Fruit fly (Drosophila melanogaster) whole organism, embryonic: ENCODE data around the gene CG3999.
A peak's percentile ranks its signal among the peaks of the same experiment; 100 is the strongest.

Experiments
- Aef1 ChIP-seq: fragments of 200-800 bp; sonication (Bioruptor generic); IDR thresholded peaks from 3 replicates; pipeline ENCODE4 v1.3.6; 2022; ENCODE audit warnings: missing biosample characterization, missing genetic modification characterization
- Asciz ChIP-seq: fragments of 200-800 bp; sonication (Bioruptor generic); optimal IDR thresholded peaks from 2 replicates; lab custom pipeline; 2017; ENCODE audit warnings: missing biosample characterization, mild to moderate bottlenecking, missing genetic modification characterization, missing genetic modification reagents
- Blimp-1 ChIP-seq: fragments of 200-800 bp; sonication (Bioruptor generic); optimal IDR thresholded peaks from 3 replicates; lab custom pipeline; 2018; ENCODE audit warnings: missing biosample characterization, missing genetic modification characterization, mild to moderate bottlenecking, moderate library complexity, missing genetic modification reagents
- CG10979 ChIP-seq: fragments of 200-800 bp; sonication (Bioruptor generic); optimal IDR thresholded peaks from 2 replicates; lab custom pipeline; 2018; ENCODE audit warnings: missing biosample characterization, mild to moderate bottlenecking, missing genetic modification characterization, moderate library complexity
- CG11085 ChIP-seq: fragments of 200-800 bp; sonication (Bioruptor generic); IDR thresholded peaks from 2 replicates; pipeline ENCODE4 v1.3.6; 2022; ENCODE audit warnings: missing biosample characterization, missing genetic modification characterization
- CG11093 ChIP-seq: fragments of 200-800 bp; sonication (Bioruptor generic); IDR thresholded peaks from 3 replicates; pipeline ENCODE4 v1.3.6; 2022; ENCODE audit warnings: missing biosample characterization, missing genetic modification characterization
- CG11456 ChIP-seq: fragments of 200-800 bp; sonication (Bioruptor generic); IDR thresholded peaks from 3 replicates; pipeline ENCODE4 v1.3.6; 2022; ENCODE audit warnings: missing biosample characterization, missing genetic modification characterization
- CG12219 ChIP-seq: fragments of 200-800 bp; sonication (Bioruptor generic); optimal IDR thresholded peaks from 3 replicates; lab custom pipeline; 2018; ENCODE audit warnings: missing biosample characterization, mild to moderate bottlenecking, missing genetic modification characterization
- CG13624 ChIP-seq: fragments of 200-800 bp; sonication (Bioruptor generic); optimal IDR thresholded peaks from 2 replicates; lab custom pipeline; 2016; ENCODE audit warnings: missing biosample characterization, missing genetic modification characterization
- CG13894 ChIP-seq: fragments of 200-800 bp; sonication (Bioruptor generic); optimal IDR thresholded peaks from 3 replicates; lab custom pipeline; 2018; ENCODE audit warnings: missing biosample characterization, mild to moderate bottlenecking, missing genetic modification characterization, moderate library complexity
- CG14965 ChIP-seq: fragments of 200-800 bp; sonication (Bioruptor generic); optimal IDR thresholded peaks from 2 replicates; lab custom pipeline; 2016; ENCODE audit warnings: missing biosample characterization, missing genetic modification characterization, borderline replicate concordance
- CG1603 ChIP-seq: fragments of 200-800 bp; sonication (Bioruptor generic); optimal IDR thresholded peaks from 2 replicates; lab custom pipeline; 2019; ENCODE audit warnings: missing biosample characterization, mild to moderate bottlenecking, missing genetic modification characterization, moderate library complexity
- CG17359 ChIP-seq: fragments of 200-800 bp; sonication (Bioruptor generic); optimal IDR thresholded peaks from 3 replicates; lab custom pipeline; 2018; ENCODE audit warnings: missing biosample characterization, mild to moderate bottlenecking, missing genetic modification characterization, moderate library complexity
- CG17385 ChIP-seq: fragments of 200-800 bp; sonication (Bioruptor generic); optimal IDR thresholded peaks from 3 replicates; lab custom pipeline; 2018; ENCODE audit warnings: missing biosample characterization, mild to moderate bottlenecking, missing genetic modification characterization
- CG17568 ChIP-seq: fragments of 200-800 bp; sonication (Bioruptor generic); optimal IDR thresholded peaks from 2 replicates; lab custom pipeline; 2018; ENCODE audit warnings: missing biosample characterization, mild to moderate bottlenecking, missing genetic modification characterization, moderate library complexity
- CG17829 ChIP-seq: fragments of 200-800 bp; optimal IDR thresholded peaks from 2 replicates; lab custom pipeline; 2019; ENCODE audit warnings: missing biosample characterization, mild to moderate bottlenecking, missing genetic modification characterization, moderate library complexity
- CG18764 ChIP-seq: fragments of 200-800 bp; sonication (Bioruptor generic); optimal IDR thresholded peaks from 3 replicates; lab custom pipeline; 2016; ENCODE audit warnings: missing biosample characterization, missing genetic modification characterization
- CG31224 ChIP-seq: fragments of 200-800 bp; sonication (Bioruptor generic); IDR thresholded peaks from 2 replicates; pipeline ENCODE4 v1.3.6; 2022; ENCODE audit warnings: missing biosample characterization, missing genetic modification characterization
- CG31441 ChIP-seq: fragments of 200-800 bp; sonication (Bioruptor generic); IDR thresholded peaks from 2 replicates; pipeline ENCODE4 v1.3.6; 2022; ENCODE audit warnings: missing biosample characterization, missing genetic modification characterization
- CG32772 ChIP-seq: fragments of 200-800 bp; sonication (Bioruptor generic); IDR thresholded peaks from 2 replicates; pipeline ENCODE4 v1.3.6; 2022; ENCODE audit warnings: missing biosample characterization, missing genetic modification characterization
- CG6854 ChIP-seq: fragments of 200-800 bp; sonication (Bioruptor generic); optimal IDR thresholded peaks from 3 replicates; lab custom pipeline; 2017; ENCODE audit warnings: missing biosample characterization, mild to moderate bottlenecking, missing genetic modification characterization
- CG7357 ChIP-seq: fragments of 200-800 bp; sonication (Bioruptor generic); IDR thresholded peaks from 3 replicates; pipeline ENCODE4 v1.3.6; 2022; ENCODE audit warnings: missing biosample characterization, missing genetic modification characterization
- CG7839 ChIP-seq: fragments of 200-800 bp; sonication (Bioruptor generic); optimal IDR thresholded peaks from 3 replicates; lab custom pipeline; 2018; ENCODE audit warnings: missing biosample characterization, mild to moderate bottlenecking, missing genetic modification characterization, moderate library complexity
- CG7987 ChIP-seq: fragments of 200-800 bp; sonication (Bioruptor generic); optimal IDR thresholded peaks from 2 replicates; lab custom pipeline; 2018; ENCODE audit warnings: missing biosample characterization, mild to moderate bottlenecking, missing genetic modification characterization, moderate library complexity
- Camta ChIP-seq: fragments of 200-800 bp; sonication (Bioruptor generic); optimal IDR thresholded peaks from 2 replicates; lab custom pipeline; 2016; ENCODE audit warnings: missing biosample characterization, missing genetic modification characterization
- Ets65A ChIP-seq: fragments of 200-800 bp; sonication (Bioruptor generic); peaks from one replicate; lab custom pipeline; 2016; ENCODE audit warnings: missing biosample characterization, missing genetic modification characterization
- Gsc ChIP-seq: fragments of 200-800 bp; sonication (Bioruptor generic); IDR thresholded peaks from 2 replicates; pipeline ENCODE4 v1.3.6; 2022; ENCODE audit warnings: missing biosample characterization, missing genetic modification characterization
- Hr51 ChIP-seq, 2 experiments: fragments of 200-800 bp; sonication (Bioruptor generic); optimal IDR thresholded peaks; 2 replicates in 1 of 2; 3 replicates in 1 of 2; lab custom pipeline; 2016 to 2018; ENCODE audit warnings: missing biosample characterization in 2 of 2, missing genetic modification characterization in 2 of 2, mild to moderate bottlenecking in 1 of 2, moderate library complexity in 1 of 2
- Hsf ChIP-seq: fragments of 200-800 bp; sonication (Bioruptor generic); optimal IDR thresholded peaks from 3 replicates; lab custom pipeline; 2016; ENCODE audit warnings: missing biosample characterization, missing genetic modification characterization
- Kr ChIP-seq: fragments of 200-800 bp; sonication (Bioruptor generic); optimal IDR thresholded peaks from 2 replicates; lab custom pipeline; 2017; ENCODE audit warnings: missing biosample characterization, mild to moderate bottlenecking, missing genetic modification characterization
- Lhr ChIP-seq: fragments of 200-800 bp; sonication (Bioruptor generic); optimal IDR thresholded peaks from 3 replicates; lab custom pipeline; 2017; ENCODE audit warnings: mild to moderate bottlenecking, missing biosample characterization, missing genetic modification reagents, missing genetic modification characterization
- MTF-1 ChIP-seq: fragments of 200-800 bp; sonication (Bioruptor generic); optimal IDR thresholded peaks from 2 replicates; lab custom pipeline; 2018; ENCODE audit warnings: missing biosample characterization, mild to moderate bottlenecking, missing genetic modification characterization, borderline replicate concordance
- Med ChIP-seq: fragments of 200-800 bp; sonication (Bioruptor generic); peaks from one replicate; lab custom pipeline; 2016; ENCODE audit warnings: missing biosample characterization, missing genetic modification characterization, mild to moderate bottlenecking, inconsistent platforms, moderate library complexity
- NC2β ChIP-seq: fragments of 200-800 bp; sonication (Bioruptor generic); optimal IDR thresholded peaks from 2 replicates; lab custom pipeline; 2016; ENCODE audit warnings: missing biosample characterization, missing genetic modification characterization
- Sox102F ChIP-seq: fragments of 200-800 bp; sonication (Bioruptor generic); optimal IDR thresholded peaks from 2 replicates; lab custom pipeline; 2018; ENCODE audit warnings: missing biosample characterization, mild to moderate bottlenecking, missing genetic modification characterization, moderate library complexity
- Xbp1 ChIP-seq: fragments of 200-800 bp; sonication (Bioruptor generic); optimal IDR thresholded peaks from 3 replicates; lab custom pipeline; 2016; ENCODE audit warnings: missing biosample characterization, mild to moderate bottlenecking, missing genetic modification characterization
- ash1 ChIP-seq: fragments of 200-800 bp; sonication (Bioruptor generic); optimal IDR thresholded peaks from 2 replicates; lab custom pipeline; 2018; ENCODE audit warnings: missing biosample characterization, mild to moderate bottlenecking, missing genetic modification characterization
- bab2 ChIP-seq: fragments of 200-800 bp; sonication (Bioruptor generic); optimal IDR thresholded peaks from 2 replicates; lab custom pipeline; 2016; ENCODE audit warnings: missing biosample characterization, missing genetic modification characterization
- dmrt11E ChIP-seq: fragments of 200-800 bp; sonication (Bioruptor generic); optimal IDR thresholded peaks from 3 replicates; lab custom pipeline; 2018; ENCODE audit warnings: missing biosample characterization, mild to moderate bottlenecking, missing genetic modification characterization, moderate library complexity
- fd102C ChIP-seq: fragments of 200-800 bp; sonication (Bioruptor generic); optimal IDR thresholded peaks from 2 replicates; lab custom pipeline; 2018; ENCODE audit warnings: missing biosample characterization, mild to moderate bottlenecking, missing genetic modification characterization, moderate library complexity
- grau ChIP-seq: fragments of 200-800 bp; optimal IDR thresholded peaks from 3 replicates; lab custom pipeline; 2019; ENCODE audit warnings: missing biosample characterization, mild to moderate bottlenecking, missing genetic modification characterization, moderate library complexity
- hbn ChIP-seq: fragments of 200-800 bp; sonication (Bioruptor generic); IDR thresholded peaks from 2 replicates; pipeline ENCODE4 v1.3.6; 2022; ENCODE audit warnings: missing biosample characterization, missing genetic modification characterization; ENCODE audit not compliant: partially characterized antibody
- lov ChIP-seq, 2 experiments: fragments of 200-800 bp in 1 of 2; fragments of >200 bp in 1 of 2; sonication (Bioruptor generic) in 1 of 2; IDR thresholded peaks in 1 of 2; optimal IDR thresholded peaks in 1 of 2; 2 replicates in 1 of 2; 3 replicates in 1 of 2; pipeline versions ENCODE4 v1.3.6 to Lab custom; 2017 to 2022; ENCODE audit warnings: missing biosample characterization in 1 of 2, missing genetic modification characterization in 1 of 2
- nerfin-1 ChIP-seq: fragments of 200-800 bp; sonication (Bioruptor generic); optimal IDR thresholded peaks from 3 replicates; lab custom pipeline; 2019; ENCODE audit warnings: missing biosample characterization, mild to moderate bottlenecking, missing genetic modification characterization, moderate library complexity
- prd ChIP-seq, 3 experiments: fragments of >200 bp in 2 of 3; fragments of 200-800 bp in 1 of 3; sonication (Bioruptor generic) in 1 of 3; optimal IDR thresholded peaks in 2 of 3; IDR thresholded peaks in 1 of 3; 2 replicates in 2 of 3; 3 replicates in 1 of 3; pipeline versions ENCODE4 v1.3.6 to Lab custom; 2017 to 2022; ENCODE audit warnings: missing biosample characterization in 1 of 3, missing genetic modification characterization in 1 of 3
- run ChIP-seq: fragments of 200-800 bp; sonication (Bioruptor generic); optimal IDR thresholded peaks from 3 replicates; lab custom pipeline; 2018; ENCODE audit warnings: missing biosample characterization, mild to moderate bottlenecking, missing genetic modification characterization
- zen ChIP-seq: fragments of 200-800 bp; sonication (Bioruptor generic); optimal IDR thresholded peaks from 3 replicates; lab custom pipeline; 2018; ENCODE audit warnings: missing biosample characterization, mild to moderate bottlenecking, missing genetic modification characterization, moderate library complexity
- zfh1 ChIP-seq: fragments of 200-800 bp; sonication (Bioruptor generic); IDR thresholded peaks from 3 replicates; pipeline ENCODE4 v1.3.6; 2022; ENCODE audit warnings: missing biosample characterization, missing genetic modification characterization

CG3999 gene

dm6 chr3R:10203554-10203953 is 47.8 kb upstream of the CG3999 start (continued):
- TF ChIP-seq CG12219 (GFP tag; lab: Kevin White, UChicago) = peak; percentile 34
- peak; percentile 84 for TF ChIP-seq Ets65A (GFP tag; lab: Kevin White, UChicago)
- peak; percentile 24 for TF ChIP-seq CG18764 (GFP tag; lab: Kevin White, UChicago)
- TF ChIP-seq fd102C (GFP tag; lab: Kevin White, UChicago) = no peak
- no peak for TF ChIP-seq ash1
- peak; percentile 21 for TF ChIP-seq Asciz
- no peak for TF ChIP-seq zfh1 (GFP tag; lab: Robert Waterston, UW)
- peak; percentile 13 for TF ChIP-seq CG17829 (tag; lab: Kevin White, UChicago)
- peak; percentile 16; the same call in 1 of the 2 replicates for TF ChIP-seq CG11085
- TF ChIP-seq Med (GFP tag; lab: Kevin White, UChicago) = peak; percentile 90
- TF ChIP-seq Aef1 (GFP tag; lab: Robert Waterston, UW) = no peak; the same call in 2 of the 3 replicates
- no peak for TF ChIP-seq bab2 (GFP tag; lab: Kevin White, UChicago)
- peak; percentile 99 for TF ChIP-seq CG10979
- no peak for TF ChIP-seq CG13894 (tag; lab: Kevin White, UChicago)
- peak; percentile 24 for TF ChIP-seq CG13624 (GFP tag; lab: Kevin White, UChicago)
- TF ChIP-seq CG32772 (GFP tag; lab: Robert Waterston, UW) = no peak
- peak; percentile 49 for TF ChIP-seq Hsf
- TF ChIP-seq CG7839 (tag; lab: Kevin White, UChicago) = peak; percentile 30
- TF ChIP-seq CG11093 (GFP tag; lab: Robert Waterston, UW) = no peak
- peak; percentile 0 for TF ChIP-seq Kr
- TF ChIP-seq prd (optimal IDR thresholded peaks at IDR 0.05; lab: Kevin White, UChicago) = no peak
- 0 out of 3 replicates have a peak, but pooled peaks have one; percentile 30 for TF ChIP-seq prd (GFP tag; IDR thresholded peaks at IDR 0.05; lab: Robert Waterston, UW)
- TF ChIP-seq Hr51 (GFP tag; optimal IDR thresholded peaks at IDR 0.05; lab: Kevin White, UChicago) = peak in 1 of 2 experiments; percentile 8
- TF ChIP-seq dmrt11E (tag; lab: Kevin White, UChicago) = peak; percentile 24
- TF ChIP-seq run (tag; lab: Kevin White, UChicago) = no peak
- peak; percentile 14 for TF ChIP-seq CG17568 (GFP tag; lab: Kevin White, UChicago)
- peak; percentile 45 for TF ChIP-seq CG7987 (GFP tag; lab: Kevin White, UChicago)
- TF ChIP-seq zen = peak; percentile 75
- no peak for TF ChIP-seq hbn (GFP tag; lab: Robert Waterston, UW)
- peak; percentile 33; the same call in 1 of the 2 replicates for TF ChIP-seq CG31441 (GFP tag; lab: Robert Waterston, UW)
- peak; percentile 98 for TF ChIP-seq CG14965 (GFP tag; lab: Kevin White, UChicago)
- peak; percentile 10 for TF ChIP-seq Sox102F (GFP tag; lab: Kevin White, UChicago)
- TF ChIP-seq Lhr (GFP tag; lab: Kevin White, UChicago) = peak; percentile 1
- peak; percentile 29 for TF ChIP-seq Camta
- peak; percentile 43 for TF ChIP-seq Xbp1
- no peak for TF ChIP-seq lov (optimal IDR thresholded peaks at IDR 0.05; lab: Kevin White, UChicago)
- 0 out of 3 replicates have a peak, but pooled peaks have one; percentile 46 for TF ChIP-seq lov (GFP tag; IDR thresholded peaks at IDR 0.05; lab: Robert Waterston, UW)
- TF ChIP-seq NC2β = peak; percentile 21
- TF ChIP-seq nerfin-1 = peak; percentile 23
- peak; percentile 59; the same call in 1 of the 3 replicates for TF ChIP-seq CG11456 (GFP tag; lab: Robert Waterston, UW)
- TF ChIP-seq Gsc = no peak
- no peak for TF ChIP-seq CG6854 (GFP tag; lab: Kevin White, UChicago)
- peak; percentile 53 for TF ChIP-seq CG1603 (tag; lab: Kevin White, UChicago)
- peak; percentile 32 for TF ChIP-seq CG17359
- TF ChIP-seq CG17385 (GFP tag; lab: Kevin White, UChicago) = peak; percentile 3
- no peak for TF ChIP-seq CG7357 (GFP tag; lab: Robert Waterston, UW)
- peak; percentile 23 for TF ChIP-seq grau
- peak; percentile 23 for TF ChIP-seq MTF-1 (GFP tag; lab: Kevin White, UChicago)
- TF ChIP-seq Blimp-1 = peak; percentile 37
- TF ChIP-seq CG31224 (GFP tag; lab: Robert Waterston, UW) = no peak
